Fruit fly (Drosophila melanogaster) whole organism, wandering third instar larva: ENCODE measurements around the gene tal-1A.

Experiments used
- Abd-B ChIP-seq: fragments of >200 bp; optimal IDR thresholded peaks from 2 replicates; lab custom pipeline; 2017; ENCODE audit warnings: missing biosample characterization, missing genetic modification characterization
- Dfd ChIP-seq: fragments of >200 bp; optimal IDR thresholded peaks from 2 replicates; lab custom pipeline; 2017; ENCODE audit warnings: missing biosample characterization, missing genetic modification characterization
- HLH106 ChIP-seq: fragments of 200-800 bp; optimal IDR thresholded peaks from 3 replicates; lab custom pipeline; 2019; ENCODE audit warnings: missing biosample characterization, mild to moderate bottlenecking, missing genetic modification characterization, moderate library complexity
- Hr78 ChIP-seq: fragments of >200 bp; optimal IDR thresholded peaks from 2 replicates; lab custom pipeline; 2017; ENCODE audit warnings: missing biosample characterization, missing genetic modification characterization
- Hr83 ChIP-seq: fragments of 200-300 bp; sonication (Bioruptor generic); optimal IDR thresholded peaks from 2 replicates; lab custom pipeline; 2016; ENCODE audit warnings: missing biosample characterization, mild to moderate bottlenecking, missing genetic modification characterization, moderate library complexity; ENCODE audit not compliant: poor library complexity, severe bottlenecking
- Jra ChIP-seq: sonication (Bioruptor generic); optimal IDR thresholded peaks from 2 replicates; lab custom pipeline; 2016; ENCODE audit warnings: missing biosample characterization, missing genetic modification characterization
- Myc ChIP-seq: fragments of >200 bp; optimal IDR thresholded peaks from 2 replicates; lab custom pipeline; 2017
- N ChIP-seq: fragments of >200 bp; optimal IDR thresholded peaks from 2 replicates; lab custom pipeline; 2018; ENCODE audit warnings: missing biosample characterization, missing external identifiers, missing genetic modification characterization
- br ChIP-seq: fragments of 200-800 bp; sonication (Bioruptor generic); optimal IDR thresholded peaks from 2 replicates; lab custom pipeline; 2016; ENCODE audit warnings: missing biosample characterization, missing genetic modification characterization
- brk ChIP-seq: fragments of 200-800 bp; sonication (Bioruptor generic); optimal IDR thresholded peaks from 2 replicates; lab custom pipeline; 2016; ENCODE audit warnings: missing biosample characterization, mild to moderate bottlenecking, missing genetic modification characterization
- dmrt93B ChIP-seq: fragments of 200-800 bp; sonication (Bioruptor generic); optimal IDR thresholded peaks from 2 replicates; lab custom pipeline; 2018; ENCODE audit warnings: missing biosample characterization, mild to moderate bottlenecking, missing genetic modification characterization
- h ChIP-seq: fragments of 200-800 bp; sonication (Bioruptor generic); optimal IDR thresholded peaks from 3 replicates; lab custom pipeline; 2016; ENCODE audit warnings: missing biosample characterization, mild to moderate bottlenecking, missing genetic modification characterization
- lola ChIP-seq: fragments of >200 bp; optimal IDR thresholded peaks from 2 replicates; lab custom pipeline; 2017; ENCODE audit warnings: missing biosample characterization, missing genetic modification characterization
- usp ChIP-seq: fragments of >200 bp; optimal IDR thresholded peaks from 2 replicates; lab custom pipeline; 2017; ENCODE audit warnings: missing biosample characterization, missing genetic modification characterization

DNA sequence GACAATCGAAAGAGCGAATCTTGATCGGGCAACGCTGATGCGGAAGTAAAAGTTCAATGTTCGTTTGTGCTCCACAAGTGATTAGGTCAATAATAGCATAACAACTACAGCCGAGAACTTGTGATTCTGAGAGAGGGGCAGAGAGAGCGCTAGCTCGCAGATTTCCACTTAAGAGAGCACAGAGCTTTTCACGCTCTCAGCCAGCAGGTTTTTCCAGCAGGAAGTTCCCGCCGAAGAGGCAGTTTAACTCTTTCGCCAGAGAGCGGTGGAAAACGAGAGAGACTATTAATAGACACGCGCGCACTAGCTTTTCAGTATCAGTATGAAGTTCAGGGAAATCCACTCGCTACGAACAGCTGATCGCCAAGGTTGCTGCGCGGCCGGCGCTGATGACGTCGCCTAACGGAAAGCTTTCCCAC is 2.1 kb downstream of the tal-1A start:
- TF ChIP-seq Myc (lab: Kevin White, UChicago) (no peak), Hr83 (GFP tag; lab: Kevin White, UChicago) (no peak), Jra (GFP tag; lab: Kevin White, UChicago) (no peak), usp (GFP tag; lab: Kevin White, UChicago) (no peak), Hr78 (GFP tag; lab: Kevin White, UChicago) (no peak), h (GFP tag; lab: Kevin White, UChicago) (no peak), N (GFP tag; lab: Kevin White, UChicago) (no peak), lola (GFP tag; lab: Kevin White, UChicago) (no peak), HLH106 (no peak), Abd-B (no peak), Dfd (GFP tag; lab: Kevin White, UChicago) (no peak), br (no peak), brk (GFP tag; lab: Kevin White, UChicago) (no peak), dmrt93B (GFP tag; lab: Kevin White, UChicago) (no peak)
